Fruit fly (Drosophila melanogaster) whole organism, adult: Measurements from ENCODE around the gene LManV.

Source experiments
- CG11617 ChIP-seq: fragments of 200-800 bp; sonication (Bioruptor generic); optimal IDR thresholded peaks from 2 replicates; lab custom pipeline; 2017; ENCODE audit warnings: mild to moderate bottlenecking, missing biosample characterization, missing genetic modification reagents, missing genetic modification characterization
- CG12768 ChIP-seq: fragments of 200-800 bp; sonication (Bioruptor generic); optimal IDR thresholded peaks from 2 replicates; lab custom pipeline; 2017; ENCODE audit warnings: missing biosample characterization, missing genetic modification characterization, mild to moderate bottlenecking, moderate library complexity, missing genetic modification reagents
- CG14711 ChIP-seq: fragments of 200-800 bp; sonication (Bioruptor generic); optimal IDR thresholded peaks from 2 replicates; lab custom pipeline; 2018; ENCODE audit warnings: missing biosample characterization, mild to moderate bottlenecking, missing genetic modification characterization, moderate library complexity
- CG1620 ChIP-seq: fragments of 200-800 bp; sonication (Bioruptor generic); optimal IDR thresholded peaks from 2 replicates; lab custom pipeline; 2016; ENCODE audit warnings: missing biosample characterization, missing genetic modification characterization
- CG33017 ChIP-seq: fragments of 200-800 bp; sonication (Bioruptor generic); optimal IDR thresholded peaks from 2 replicates; lab custom pipeline; 2018; ENCODE audit warnings: missing biosample characterization, mild to moderate bottlenecking, missing genetic modification characterization, moderate library complexity
- CG5204 ChIP-seq: fragments of 200-800 bp; sonication (Bioruptor generic); optimal IDR thresholded peaks from 2 replicates; lab custom pipeline; 2016; ENCODE audit warnings: missing biosample characterization, missing genetic modification characterization
- CG7045 ChIP-seq: fragments of 200-800 bp; sonication (Bioruptor generic); optimal IDR thresholded peaks from 2 replicates; lab custom pipeline; 2017; ENCODE audit warnings: missing biosample characterization, mild to moderate bottlenecking, missing genetic modification characterization
- CG7101 ChIP-seq: fragments of 200-800 bp; sonication (Bioruptor generic); optimal IDR thresholded peaks from 2 replicates; lab custom pipeline; 2018; ENCODE audit warnings: missing biosample characterization, mild to moderate bottlenecking, missing genetic modification characterization, moderate library complexity
- Clk ChIP-seq: fragments of 200-800 bp; sonication (Bioruptor generic); optimal IDR thresholded peaks from 2 replicates; lab custom pipeline; 2017; ENCODE audit warnings: missing biosample characterization, missing genetic modification characterization
- Crg-1 ChIP-seq: fragments of 200-800 bp; sonication (Bioruptor generic); optimal IDR thresholded peaks from 2 replicates; lab custom pipeline; 2016; ENCODE audit warnings: missing biosample characterization, missing genetic modification characterization
- Hr96 ChIP-seq: fragments of 200-800 bp; sonication (Bioruptor generic); optimal IDR thresholded peaks from 2 replicates; lab custom pipeline; 2016; ENCODE audit warnings: missing biosample characterization, missing genetic modification characterization
- Mnt ChIP-seq: fragments of 200-800 bp; sonication (Bioruptor generic); optimal IDR thresholded peaks from 2 replicates; lab custom pipeline; 2016; ENCODE audit warnings: missing biosample characterization, mild to moderate bottlenecking, missing genetic modification characterization
- bab1 ChIP-seq: fragments of 200-800 bp; sonication (Bioruptor generic); optimal IDR thresholded peaks from 3 replicates; lab custom pipeline; 2019; ENCODE audit warnings: missing biosample characterization, mild to moderate bottlenecking, missing genetic modification characterization, moderate library complexity
- cic ChIP-seq: fragments of 200-800 bp; sonication (Bioruptor generic); optimal IDR thresholded peaks from 2 replicates; lab custom pipeline; 2017; ENCODE audit warnings: missing biosample characterization, mild to moderate bottlenecking, missing genetic modification characterization, moderate library complexity
- cnc ChIP-seq, 2 experiments: fragments of >200 bp; optimal IDR thresholded peaks; 2 replicates each; lab custom pipeline; 2017
- kay ChIP-seq: fragments of 200-800 bp; sonication (Bioruptor generic); peaks from one replicate; lab custom pipeline; 2016; ENCODE audit warnings: missing biosample characterization, missing genetic modification characterization, borderline replicate concordance
- ovo ChIP-seq: fragments of 200-800 bp; sonication (Bioruptor generic); optimal IDR thresholded peaks from 2 replicates; lab custom pipeline; 2016; ENCODE audit warnings: missing biosample characterization, missing genetic modification characterization
- pad ChIP-seq: fragments of 200-800 bp; sonication (Bioruptor generic); optimal IDR thresholded peaks from 3 replicates; lab custom pipeline; 2017; ENCODE audit warnings: missing biosample characterization, missing genetic modification characterization, mild to moderate bottlenecking, moderate library complexity, missing genetic modification reagents
- tj ChIP-seq: fragments of 200-800 bp; sonication (Bioruptor generic); optimal IDR thresholded peaks from 3 replicates; lab custom pipeline; 2017; ENCODE audit warnings: missing biosample characterization, mild to moderate bottlenecking, missing genetic modification characterization, moderate library complexity
- toe ChIP-seq: fragments of 200-800 bp; sonication (Bioruptor generic); optimal IDR thresholded peaks from 2 replicates; lab custom pipeline; 2016; ENCODE audit warnings: missing biosample characterization, missing genetic modification characterization

Gene LManV

dm6 chr2L:8743082-8743481 is 33.0 kb downstream of the LManV start:
- TF ChIP-seq Mnt (GFP tag; lab: Kevin White, UChicago): no peak
- no peak for TF ChIP-seq bab1 (GFP tag; lab: Kevin White, UChicago)
- no peak for TF ChIP-seq cic (GFP tag; lab: Kevin White, UChicago)
- no peak for TF ChIP-seq CG14711 (tag; lab: Kevin White, UChicago)
- no peak for TF ChIP-seq toe
- TF ChIP-seq CG12768 (GFP tag; lab: Kevin White, UChicago): no peak

- peak; percentile 8 for TF ChIP-seq ovo
- no peak for TF ChIP-seq CG12768 (GFP tag; lab: Kevin White, UChicago)
- no peak for TF ChIP-seq pad (GFP tag; lab: Kevin White, UChicago)
- no peak for TF ChIP-seq Hr96 (GFP tag; lab: Kevin White, UChicago)
Measured at dm6 chr2L:8740757-8741278, 35.2 kb downstream of the LManV start.

dm6 chr2L:8739984-8740756 is 35.9 kb downstream of the LManV start, which contains the start of gene raw:
Gene raw (minus strand): TSS chr2L:8740660.
- peak; percentile 17 for TF ChIP-seq CG7045 (GFP tag; lab: Kevin White, UChicago)
- TF ChIP-seq CG12768 (GFP tag; lab: Kevin White, UChicago): peak; percentile 55
- TF ChIP-seq ovo: peak; percentile 63
- peak; percentile 30 for TF ChIP-seq tj (GFP tag; lab: Kevin White, UChicago)
- peak; percentile 85 for TF ChIP-seq cic (GFP tag; lab: Kevin White, UChicago)
- TF ChIP-seq kay (GFP tag; lab: Kevin White, UChicago): peak; percentile 98
- no peak for TF ChIP-seq CG5204 (GFP tag; lab: Kevin White, UChicago)
- peak; percentile 36 for TF ChIP-seq Crg-1 (GFP tag; lab: Kevin White, UChicago)
- no peak for TF ChIP-seq CG7101 (tag; lab: Kevin White, UChicago)
- no peak for TF ChIP-seq bab1 (GFP tag; lab: Kevin White, UChicago)
- TF ChIP-seq Hr96 (GFP tag; lab: Kevin White, UChicago): no peak
- TF ChIP-seq CG1620 (GFP tag; lab: Kevin White, UChicago): no peak
- TF ChIP-seq Mnt (GFP tag; lab: Kevin White, UChicago): peak; percentile 88
- TF ChIP-seq CG11617 (GFP tag; lab: Kevin White, UChicago): peak; percentile 26
- no peak for TF ChIP-seq CG33017 (tag; lab: Kevin White, UChicago)
- TF ChIP-seq pad (GFP tag; lab: Kevin White, UChicago): peak; percentile 30

- TF ChIP-seq toe (no peak), CG11617 (GFP tag; lab: Kevin White, UChicago) (no peak), CG7101 (tag; lab: Kevin White, UChicago) (peak; percentile 17), kay (GFP tag; lab: Kevin White, UChicago) (peak; percentile 68), pad (GFP tag; lab: Kevin White, UChicago) (peak; percentile 66), cic (GFP tag; lab: Kevin White, UChicago) (peak; percentile 8)
Measured at dm6 chr2L:8738253-8738665, 37.8 kb downstream of the LManV start.

dm6 chr2L:8736383-8736782 is 39.7 kb downstream of the LManV start:
- TF ChIP-seq CG5204 (GFP tag; lab: Kevin White, UChicago): no peak
- no peak for TF ChIP-seq CG1620 (GFP tag; lab: Kevin White, UChicago)
- no peak for TF ChIP-seq ovo
- TF ChIP-seq Crg-1 (GFP tag; lab: Kevin White, UChicago): no peak
- TF ChIP-seq bab1 (GFP tag; lab: Kevin White, UChicago): no peak
- no peak for TF ChIP-seq kay (GFP tag; lab: Kevin White, UChicago)

- peak; percentile 52 for TF ChIP-seq cic (GFP tag; lab: Kevin White, UChicago)
- TF ChIP-seq CG5204 (GFP tag; lab: Kevin White, UChicago): no peak
- TF ChIP-seq Clk (GFP tag; lab: Kevin White, UChicago): no peak
- TF ChIP-seq cnc (optimal IDR thresholded peaks at IDR 0.05; lab: Kevin White, UChicago): no peak
- TF ChIP-seq CG11617 (GFP tag; lab: Kevin White, UChicago): peak; percentile 32
- TF ChIP-seq kay (GFP tag; lab: Kevin White, UChicago): peak; percentile 82
- peak; percentile 43 for TF ChIP-seq tj (GFP tag; lab: Kevin White, UChicago)
- no peak for TF ChIP-seq Crg-1 (GFP tag; lab: Kevin White, UChicago)
- peak; percentile 34 for TF ChIP-seq bab1 (GFP tag; lab: Kevin White, UChicago)
- TF ChIP-seq toe: no peak
- TF ChIP-seq ovo: no peak
- TF ChIP-seq CG7045 (GFP tag; lab: Kevin White, UChicago): no peak
- TF ChIP-seq CG33017 (tag; lab: Kevin White, UChicago): peak; percentile 49
- TF ChIP-seq Hr96 (GFP tag; lab: Kevin White, UChicago): no peak
- no peak for TF ChIP-seq CG12768 (GFP tag; lab: Kevin White, UChicago)
- TF ChIP-seq CG7101 (tag; lab: Kevin White, UChicago): peak; percentile 36
- TF ChIP-seq CG14711 (tag; lab: Kevin White, UChicago): no peak
- peak; percentile 75 for TF ChIP-seq Mnt (GFP tag; lab: Kevin White, UChicago)
- TF ChIP-seq pad (GFP tag; lab: Kevin White, UChicago): peak; percentile 18
- TF ChIP-seq CG1620 (GFP tag; lab: Kevin White, UChicago): no peak
Measured at dm6 chr2L:8735572-8735996, 40.5 kb downstream of the LManV start.
